Fruit fly (Drosophila melanogaster): ENCODE data around the gene CG42749.

- TF ChIP-seq CTCF (optimal IDR thresholded peaks at IDR 0.05) (no peak), CG8478 (optimal IDR thresholded peaks at IDR 0.05) (no peak)
Observed at dm6 chrX:5300623-5301283, 4.9 kb downstream of the CG42749 start.
